Worm (Caenorhabditis elegans) whole organism, early embryonic: ENCODE measurements around the gene R10E12.2.

Source experiments
- B0310.2 ChIP-seq: sonication (generic microtip); optimal IDR thresholded peaks from 2 replicates; lab custom pipeline; 2016; ENCODE audit warnings: mild to moderate bottlenecking, missing genetic modification characterization, missing compliant biosample characterization
- aly-1 ChIP-seq: sonication (generic microtip); optimal IDR thresholded peaks from 2 replicates; lab custom pipeline; 2016; ENCODE audit warnings: missing genetic modification characterization, missing compliant biosample characterization
- ama-1 ChIP-seq: fragments of 150-350 bp; optimal IDR thresholded peaks from 2 replicates; lab custom pipeline; 2014
- ceh-13 ChIP-seq: fragments of 200-800 bp; sonication (Bioruptor generic); optimal IDR thresholded peaks from 2 replicates; lab custom pipeline; 2018; ENCODE audit warnings: mild to moderate bottlenecking, missing genetic modification characterization, missing compliant biosample characterization
- ceh-36 ChIP-seq: sonication (generic microtip); optimal IDR thresholded peaks from 2 replicates; lab custom pipeline; 2016; ENCODE audit warnings: missing genetic modification characterization, inconsistent platforms, missing compliant biosample characterization
- hmbx-1 ChIP-seq: sonication (generic microtip); optimal IDR thresholded peaks from 2 replicates; lab custom pipeline; 2016; ENCODE audit warnings: mild to moderate bottlenecking, missing genetic modification characterization, missing compliant biosample characterization
- hmg-4 ChIP-seq: fragments of 200-800 bp; sonication (Bioruptor generic); optimal IDR thresholded peaks from 2 replicates; lab custom pipeline; 2018; ENCODE audit warnings: mild to moderate bottlenecking, missing genetic modification characterization, missing compliant biosample characterization
- hnd-1 ChIP-seq: sonication (generic microtip); optimal IDR thresholded peaks from 2 replicates; lab custom pipeline; 2016; ENCODE audit warnings: missing genetic modification characterization, missing compliant biosample characterization
- pes-1 ChIP-seq: fragments of 200-800 bp; sonication (Bioruptor generic); IDR thresholded peaks from 2 replicates; pipeline ENCODE4 v1.3.6; 2022; ENCODE audit warnings: missing genetic modification reagents, missing genetic modification characterization, missing compliant biosample characterization
- tbx-11 ChIP-seq: fragments of 200-800 bp; sonication (Bioruptor generic); IDR thresholded peaks from 2 replicates; pipeline ENCODE4 v1.3.6; 2022; ENCODE audit warnings: missing genetic modification characterization, missing compliant biosample characterization
- tbx-37 ChIP-seq: fragments of 200-800 bp; sonication (Bioruptor generic); conservative IDR thresholded peaks from 2 replicates; pipeline ENCODE4 v1.3.6; 2022; ENCODE audit warnings: missing genetic modification reagents, missing genetic modification characterization, missing compliant biosample characterization
- tra-4 ChIP-seq: sonication (generic microtip); optimal IDR thresholded peaks from 2 replicates; lab custom pipeline; 2017; ENCODE audit warnings: missing genetic modification characterization, missing compliant biosample characterization

- no peak for TF ChIP-seq aly-1 (tag; lab: Kevin White, UChicago)
- TF ChIP-seq tra-4 (tag; lab: Kevin White, UChicago): no peak
- no peak for TF ChIP-seq ama-1 (lab: Kevin White, UChicago)
- no peak for TF ChIP-seq hmbx-1 (tag; lab: Kevin White, UChicago)
- TF ChIP-seq tbx-37 (GFP tag; lab: Robert Waterston, UW): no peak
- no peak for TF ChIP-seq hnd-1 (tag; lab: Kevin White, UChicago)
- TF ChIP-seq ceh-13 (GFP tag; lab: Kevin White, UChicago): no peak
- TF ChIP-seq B0310.2 (tag; lab: Kevin White, UChicago): no peak
- no peak for TF ChIP-seq pes-1 (GFP tag; lab: Robert Waterston, UW)
- no peak for TF ChIP-seq ceh-36 (tag; lab: Kevin White, UChicago)
- no peak for TF ChIP-seq hmg-4 (GFP tag; lab: Kevin White, UChicago)
- TF ChIP-seq tbx-11 (GFP tag; lab: Robert Waterston, UW): no peak
Observed at ce11 chrIII:10023452-10023851, 49.8 kb upstream of the R10E12.2 start, which contains the start of gene ins-21.
